Worm (Caenorhabditis elegans) whole organism, late embryonic: ENCODE measurements around the gene jhdm-1.

Experiments used
- ceh-18 ChIP-seq: sonication (generic microtip); optimal IDR thresholded peaks from 2 replicates; lab custom pipeline; 2016; ENCODE audit warnings: missing genetic modification characterization, missing compliant biosample characterization
- che-1 ChIP-seq: sonication (generic microtip); optimal IDR thresholded peaks from 2 replicates; lab custom pipeline; 2016; ENCODE audit warnings: mild to moderate bottlenecking, missing genetic modification characterization, missing compliant biosample characterization
- hlh-30 ChIP-seq: sonication (generic microtip); optimal IDR thresholded peaks from 2 replicates; lab custom pipeline; 2017; ENCODE audit warnings: antibody characterized with exemption, missing genetic modification characterization, missing compliant biosample characterization; ENCODE audit not compliant: insufficient read depth
- nhr-232 ChIP-seq: sonication (generic microtip); optimal IDR thresholded peaks from 2 replicates; lab custom pipeline; 2016; ENCODE audit warnings: missing genetic modification characterization, missing compliant biosample characterization
- pha-4 ChIP-seq: fragments of 150-350 bp; optimal IDR thresholded peaks from 2 replicates; lab custom pipeline; 2018; ENCODE audit warnings: missing biosample characterization, missing genetic modification reagents, missing genetic modification characterization
- unc-86 ChIP-seq: sonication (generic microtip); optimal IDR thresholded peaks from 2 replicates; lab custom pipeline; 2016; ENCODE audit warnings: missing genetic modification characterization, missing compliant biosample characterization

DNA sequence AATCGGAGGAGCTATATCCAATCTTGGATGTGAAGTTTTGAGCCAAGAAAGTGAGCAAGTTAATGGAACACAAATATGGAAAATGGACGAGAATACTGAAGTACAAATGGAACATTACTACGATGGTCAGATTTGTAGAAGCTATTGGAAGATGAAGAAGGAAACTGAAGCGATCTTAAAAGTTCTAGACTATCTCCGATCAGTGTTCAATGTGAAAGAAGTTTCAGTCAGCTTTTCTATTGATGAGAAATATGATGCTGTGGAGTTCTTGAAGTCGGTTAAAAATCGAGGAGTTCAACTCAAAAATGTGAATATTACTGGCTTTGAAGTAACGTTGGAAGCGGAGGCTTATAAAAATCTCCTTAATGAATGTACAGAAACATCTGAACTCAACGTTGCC lies 44.8 kb downstream of the jhdm-1 start:
- TF ChIP-seq unc-86 (tag; lab: Kevin White, UChicago) (no peak), che-1 (tag; lab: Kevin White, UChicago) (no peak), ceh-18 (tag; lab: Kevin White, UChicago) (no peak), nhr-232 (tag; lab: Kevin White, UChicago) (no peak), hlh-30 (no peak), pha-4 (tag; lab: Kevin White, UChicago) (no peak)
